Fruit fly (Drosophila melanogaster) whole organism, embryonic: Measurements from ENCODE around the gene Pex7.

Experiments used
- Awh ChIP-seq: fragments of 200-800 bp; sonication (Bioruptor generic); IDR thresholded peaks from 2 replicates; pipeline ENCODE4, ENCODE4 v1.3.6; 2022; ENCODE audit warnings: missing biosample characterization, missing genetic modification characterization
- Bdp1 ChIP-seq: fragments of 200-800 bp; sonication (Bioruptor generic); optimal IDR thresholded peaks from 3 replicates; lab custom pipeline; 2016; ENCODE audit warnings: missing biosample characterization, missing genetic modification characterization
- Bgb ChIP-seq: fragments of 200-800 bp; sonication (Bioruptor generic); IDR thresholded peaks from 2 replicates; pipeline ENCODE4 v1.3.6; 2022; ENCODE audit warnings: missing biosample characterization, missing genetic modification characterization; ENCODE audit not compliant: partially characterized antibody
- BtbVII ChIP-seq: fragments of 200-800 bp; sonication (Bioruptor generic); optimal IDR thresholded peaks from 3 replicates; lab custom pipeline; 2017; ENCODE audit warnings: missing biosample characterization, mild to moderate bottlenecking, missing genetic modification characterization
- CG10147 ChIP-seq: fragments of 200-800 bp; sonication (Bioruptor generic); optimal IDR thresholded peaks from 2 replicates; lab custom pipeline; 2019; ENCODE audit warnings: missing biosample characterization, mild to moderate bottlenecking, missing genetic modification characterization, moderate library complexity
- CG10462 ChIP-seq: fragments of 200-800 bp; sonication (Bioruptor generic); optimal IDR thresholded peaks from 2 replicates; lab custom pipeline; 2016; ENCODE audit warnings: missing biosample characterization, missing genetic modification characterization
- CG10979 ChIP-seq: fragments of 200-800 bp; sonication (Bioruptor generic); optimal IDR thresholded peaks from 2 replicates; lab custom pipeline; 2018; ENCODE audit warnings: missing biosample characterization, mild to moderate bottlenecking, missing genetic modification characterization, moderate library complexity
- CG11696 ChIP-seq: fragments of 200-800 bp; sonication (Bioruptor generic); IDR thresholded peaks from 2 replicates; pipeline ENCODE4 v1.3.6; 2022; ENCODE audit warnings: missing biosample characterization, missing genetic modification characterization
- CG12391 ChIP-seq: fragments of 200-800 bp; sonication (Bioruptor generic); optimal IDR thresholded peaks from 3 replicates; lab custom pipeline; 2018; ENCODE audit warnings: missing biosample characterization, mild to moderate bottlenecking, missing genetic modification characterization, moderate library complexity
- CG15269 ChIP-seq: fragments of 200-800 bp; sonication (Bioruptor generic); optimal IDR thresholded peaks from 2 replicates; lab custom pipeline; 2018; ENCODE audit warnings: missing biosample characterization, mild to moderate bottlenecking, missing genetic modification characterization, moderate library complexity
- CG17385 ChIP-seq: fragments of 200-800 bp; sonication (Bioruptor generic); optimal IDR thresholded peaks from 3 replicates; lab custom pipeline; 2018; ENCODE audit warnings: missing biosample characterization, mild to moderate bottlenecking, missing genetic modification characterization
- CG2116 ChIP-seq: fragments of 200-800 bp; sonication (Bioruptor generic); optimal IDR thresholded peaks from 3 replicates; lab custom pipeline; 2018; ENCODE audit warnings: missing biosample characterization, mild to moderate bottlenecking, missing genetic modification characterization
- CG42726 ChIP-seq: fragments of 200-800 bp; sonication (Bioruptor generic); IDR thresholded peaks from 2 replicates; pipeline ENCODE4 v1.3.6; 2022; ENCODE audit warnings: missing biosample characterization, missing genetic modification characterization; ENCODE audit not compliant: partially characterized antibody
- CG4730 ChIP-seq: fragments of 200-800 bp; sonication (Bioruptor generic); IDR thresholded peaks from 2 replicates; pipeline ENCODE4 v1.3.6; 2022; ENCODE audit warnings: missing biosample characterization, missing genetic modification characterization
- CG5245 ChIP-seq: fragments of 200-800 bp; sonication (Bioruptor generic); optimal IDR thresholded peaks from 3 replicates; lab custom pipeline; 2016; ENCODE audit warnings: missing biosample characterization, missing genetic modification characterization
- CG7745 ChIP-seq: fragments of 200-800 bp; sonication (Bioruptor generic); optimal IDR thresholded peaks from 2 replicates; lab custom pipeline; 2018; ENCODE audit warnings: missing biosample characterization, mild to moderate bottlenecking, missing genetic modification characterization, moderate library complexity
- CG8281 ChIP-seq: fragments of 200-800 bp; sonication (Bioruptor generic); optimal IDR thresholded peaks from 2 replicates; lab custom pipeline; 2018; ENCODE audit warnings: missing biosample characterization, mild to moderate bottlenecking, missing genetic modification characterization, moderate library complexity
- CG9609 ChIP-seq: fragments of 200-800 bp; sonication (Bioruptor generic); optimal IDR thresholded peaks from 3 replicates; lab custom pipeline; 2016; ENCODE audit warnings: missing biosample characterization, missing genetic modification characterization
- CG9817 ChIP-seq: fragments of 200-800 bp; sonication (Bioruptor generic); optimal IDR thresholded peaks from 2 replicates; lab custom pipeline; 2018; ENCODE audit warnings: missing biosample characterization, mild to moderate bottlenecking, missing genetic modification characterization, moderate library complexity
- Chrac-16 ChIP-seq: fragments of 200-800 bp; sonication (Bioruptor generic); optimal IDR thresholded peaks from 3 replicates; lab custom pipeline; 2016; ENCODE audit warnings: missing biosample characterization, missing genetic modification characterization
- Dek ChIP-seq: fragments of 200-800 bp; sonication (Bioruptor generic); optimal IDR thresholded peaks from 3 replicates; lab custom pipeline; 2019; ENCODE audit warnings: missing biosample characterization, mild to moderate bottlenecking, missing genetic modification characterization, moderate library complexity
- HHEX ChIP-seq: fragments of 200-800 bp; sonication (Bioruptor generic); optimal IDR thresholded peaks from 3 replicates; lab custom pipeline; 2017; ENCODE audit warnings: missing biosample characterization, mild to moderate bottlenecking, missing genetic modification characterization, missing genetic modification reagents
- Lhr ChIP-seq: fragments of 200-800 bp; sonication (Bioruptor generic); optimal IDR thresholded peaks from 3 replicates; lab custom pipeline; 2017; ENCODE audit warnings: mild to moderate bottlenecking, missing biosample characterization, missing genetic modification reagents, missing genetic modification characterization
- Max ChIP-seq: fragments of 200-800 bp; sonication (Bioruptor generic); optimal IDR thresholded peaks from 2 replicates; lab custom pipeline; 2016; ENCODE audit warnings: missing biosample characterization, mild to moderate bottlenecking, missing genetic modification characterization
- Mrtf ChIP-seq: fragments of 200-800 bp; sonication (Bioruptor generic); IDR thresholded peaks from 3 replicates; pipeline ENCODE4 v1.3.6; 2022; ENCODE audit warnings: missing biosample characterization, missing genetic modification characterization
- Nf-YC ChIP-seq: fragments of 200-800 bp; optimal IDR thresholded peaks from 3 replicates; lab custom pipeline; 2019; ENCODE audit warnings: missing biosample characterization, mild to moderate bottlenecking, missing genetic modification characterization, moderate library complexity
- NfI ChIP-seq: fragments of 200-800 bp; sonication (Bioruptor generic); optimal IDR thresholded peaks from 3 replicates; lab custom pipeline; 2018; ENCODE audit warnings: missing biosample characterization, mild to moderate bottlenecking, missing genetic modification characterization, moderate library complexity
- PHDP ChIP-seq: fragments of 200-800 bp; sonication (Bioruptor generic); optimal IDR thresholded peaks from 3 replicates; lab custom pipeline; 2018; ENCODE audit warnings: missing biosample characterization, mild to moderate bottlenecking, missing genetic modification characterization, moderate library complexity
- Pdp1 ChIP-seq, 2 experiments: fragments of 200-800 bp; sonication (Bioruptor generic); optimal IDR thresholded peaks; 3 replicates each; lab custom pipeline; 2016; ENCODE audit warnings: missing biosample characterization in 2 of 2, missing genetic modification characterization in 2 of 2, mild to moderate bottlenecking in 1 of 2, moderate library complexity in 1 of 2
- Scr ChIP-seq: fragments of 200-800 bp; sonication (Bioruptor generic); IDR thresholded peaks from 2 replicates; pipeline ENCODE4 v1.3.6; 2022; ENCODE audit warnings: missing biosample characterization, missing genetic modification characterization; ENCODE audit not compliant: partially characterized antibody
- abd-A ChIP-seq: fragments of 200-800 bp; sonication (Bioruptor generic); optimal IDR thresholded peaks from 3 replicates; lab custom pipeline; 2019; ENCODE audit warnings: missing biosample characterization, mild to moderate bottlenecking, missing genetic modification characterization, moderate library complexity
- bcd ChIP-seq: fragments of 200-800 bp; sonication (Bioruptor generic); optimal IDR thresholded peaks from 2 replicates; lab custom pipeline; 2017; ENCODE audit warnings: missing biosample characterization, mild to moderate bottlenecking, missing genetic modification characterization
- crc ChIP-seq: fragments of 200-800 bp; sonication (Bioruptor generic); optimal IDR thresholded peaks from 2 replicates; lab custom pipeline; 2016; ENCODE audit warnings: missing biosample characterization, missing genetic modification characterization
- crol ChIP-seq: fragments of 200-800 bp; sonication (Bioruptor generic); IDR thresholded peaks from 2 replicates; pipeline ENCODE4 v1.3.6; 2022; ENCODE audit warnings: missing biosample characterization, missing genetic modification characterization
- ems ChIP-seq: fragments of 200-800 bp; sonication (Bioruptor generic); optimal IDR thresholded peaks from 3 replicates; lab custom pipeline; 2016; ENCODE audit warnings: missing biosample characterization, missing genetic modification characterization
- exex ChIP-seq: fragments of 200-800 bp; sonication (Bioruptor generic); optimal IDR thresholded peaks from 4 replicates; lab custom pipeline; 2018; ENCODE audit warnings: missing biosample characterization, mild to moderate bottlenecking, missing genetic modification characterization, moderate library complexity
- fu2 ChIP-seq: fragments of 200-800 bp; sonication (Bioruptor generic); optimal IDR thresholded peaks from 2 replicates; lab custom pipeline; 2016; ENCODE audit warnings: missing biosample characterization, missing genetic modification characterization
- gcm ChIP-seq: fragments of 200-800 bp; sonication (Bioruptor generic); optimal IDR thresholded peaks from 2 replicates; lab custom pipeline; 2019; ENCODE audit warnings: missing biosample characterization, mild to moderate bottlenecking, missing genetic modification characterization, moderate library complexity
- lmd ChIP-seq: fragments of 200-800 bp; sonication (Bioruptor generic); IDR thresholded peaks from 2 replicates; pipeline ENCODE4 v1.3.6; 2022; ENCODE audit warnings: missing biosample characterization, missing genetic modification characterization
- nmo ChIP-seq: fragments of 200-800 bp; sonication (Bioruptor generic); optimal IDR thresholded peaks from 2 replicates; lab custom pipeline; 2018; ENCODE audit warnings: missing biosample characterization, mild to moderate bottlenecking, missing genetic modification characterization, moderate library complexity
- oc ChIP-seq: fragments of 200-800 bp; sonication (Bioruptor generic); optimal IDR thresholded peaks from 2 replicates; lab custom pipeline; 2018; ENCODE audit warnings: missing biosample characterization, mild to moderate bottlenecking, missing genetic modification characterization, moderate library complexity
- pita ChIP-seq: fragments of 200-800 bp; sonication (Bioruptor generic); optimal IDR thresholded peaks from 2 replicates; lab custom pipeline; 2017; ENCODE audit warnings: missing biosample characterization, mild to moderate bottlenecking, missing genetic modification characterization
- repo ChIP-seq: fragments of 200-800 bp; sonication (Bioruptor generic); optimal IDR thresholded peaks from 2 replicates; lab custom pipeline; 2016; ENCODE audit warnings: missing biosample characterization, missing genetic modification characterization
- sc ChIP-seq, 3 experiments: fragments of >200 bp in 2 of 3; fragments of 200-800 bp in 1 of 3; sonication (Bioruptor generic) in 1 of 3; optimal IDR thresholded peaks; 2 replicates in 2 of 3; 3 replicates in 1 of 3; lab custom pipeline; 2017; ENCODE audit warnings: mild to moderate bottlenecking in 1 of 3, missing biosample characterization in 1 of 3, missing genetic modification characterization in 1 of 3, missing genetic modification reagents in 1 of 3
- sim ChIP-seq: fragments of 200-800 bp; sonication (Bioruptor generic); IDR thresholded peaks from 2 replicates; pipeline ENCODE4 v1.3.6; 2022; ENCODE audit warnings: missing biosample characterization, missing genetic modification characterization
- sima ChIP-seq: fragments of 200-800 bp; sonication (Bioruptor generic); optimal IDR thresholded peaks from 2 replicates; lab custom pipeline; 2016; ENCODE audit warnings: missing biosample characterization, missing genetic modification characterization
- sisA ChIP-seq: fragments of 200-800 bp; sonication (Bioruptor generic); IDR thresholded peaks from 2 replicates; pipeline ENCODE4 v1.3.6; 2022; ENCODE audit warnings: missing biosample characterization, missing genetic modification characterization
- wdn ChIP-seq: fragments of 200-800 bp; sonication (Bioruptor generic); IDR thresholded peaks from 2 replicates; pipeline ENCODE4 v1.3.6; 2022; ENCODE audit warnings: missing biosample characterization, missing genetic modification characterization

Pex7 gene

dm6 chr3L:8672199-8673059, 25.5 kb downstream of the Pex7 start (continued):
- TF ChIP-seq CG17385 (GFP tag; lab: Kevin White, UChicago) (peak; percentile 19), CG5245 (GFP tag; lab: Kevin White, UChicago) (no peak), Scr (no peak), Max (no peak), wdn (GFP tag; lab: Robert Waterston, UW) (peak; percentile 42; the same call in 1 of the 2 replicates), gcm (GFP tag; lab: Kevin White, UChicago) (no peak), sisA (GFP tag; lab: Robert Waterston, UW) (no peak), HHEX (GFP tag; lab: Kevin White, UChicago) (peak; percentile 39), nmo (GFP tag; lab: Kevin White, UChicago) (peak; percentile 38), CG9817 (tag; lab: Kevin White, UChicago) (peak; percentile 38), CG2116 (no peak), CG4730 (GFP tag; lab: Robert Waterston, UW) (no peak), CG15269 (tag; lab: Kevin White, UChicago) (peak; percentile 55), oc (tag; lab: Kevin White, UChicago) (no peak), BtbVII (GFP tag; lab: Kevin White, UChicago) (no peak), Dek (peak; percentile 58), ems (GFP tag; lab: Kevin White, UChicago) (no peak), PHDP (tag; lab: Kevin White, UChicago) (peak; percentile 66), CG10979 (tag; lab: Kevin White, UChicago) (no peak), CG10462 (GFP tag; lab: Kevin White, UChicago) (peak; percentile 18), Bdp1 (GFP tag; lab: Kevin White, UChicago) (no peak), sima (GFP tag; lab: Kevin White, UChicago) (no peak), bcd (GFP tag; lab: Kevin White, UChicago) (no peak), CG42726 (no peak), Chrac-16 (no peak), CG7745 (tag; lab: Kevin White, UChicago) (no peak), CG9609 (GFP tag; lab: Kevin White, UChicago) (no peak), sc (optimal IDR thresholded peaks at IDR 0.05; lab: Kevin White, UChicago) (no peak), sc (GFP tag; optimal IDR thresholded peaks at IDR 0.05; lab: Kevin White, UChicago) (no peak), sim (GFP tag; lab: Robert Waterston, UW) (no peak), Mrtf (no peak), abd-A (tag; lab: Kevin White, UChicago) (no peak), NfI (GFP tag; lab: Kevin White, UChicago) (peak; percentile 25), pita (GFP tag; lab: Kevin White, UChicago) (no peak), Pdp1 (GFP tag; optimal IDR thresholded peaks at IDR 0.05; lab: Kevin White, UChicago) (peak; percentile 20 to 24), CG10147 (GFP tag; lab: Kevin White, UChicago) (no peak), crc (no peak), Awh (GFP tag; lab: Robert Waterston, UW) (no peak), CG11696 (no peak), exex (tag; lab: Kevin White, UChicago) (no peak), repo (GFP tag; lab: Kevin White, UChicago) (no peak), Lhr (no peak), crol (GFP tag; lab: Robert Waterston, UW) (peak; percentile 95), CG12391 (tag; lab: Kevin White, UChicago) (peak; percentile 38), Nf-YC (tag; lab: Kevin White, UChicago) (no peak), fu2 (GFP tag; lab: Kevin White, UChicago) (peak; percentile 31), lmd (GFP tag; lab: Robert Waterston, UW) (peak; percentile 20; the same call in 1 of the 2 replicates), CG8281 (tag; lab: Kevin White, UChicago) (no peak), Bgb (GFP tag; lab: Robert Waterston, UW) (peak; percentile 22; the same call in 1 of the 2 replicates)
